Fruit fly (Drosophila melanogaster) whole organism, embryonic: Measurements from ENCODE around the gene Hsp70Ba.

Experiments used
- ATbp ChIP-seq: fragments of 200-800 bp; sonication (Bioruptor generic); optimal IDR thresholded peaks from 2 replicates; lab custom pipeline; 2017; ENCODE audit warnings: missing biosample characterization, mild to moderate bottlenecking, missing genetic modification characterization, missing genetic modification reagents
- CG11456 ChIP-seq: fragments of 200-800 bp; sonication (Bioruptor generic); IDR thresholded peaks from 3 replicates; pipeline ENCODE4 v1.3.6; 2022; ENCODE audit warnings: missing biosample characterization, missing genetic modification characterization
- CG12071 ChIP-seq: fragments of 200-800 bp; sonication (Bioruptor generic); optimal IDR thresholded peaks from 3 replicates; lab custom pipeline; 2018; ENCODE audit warnings: missing biosample characterization, mild to moderate bottlenecking, missing genetic modification characterization
- CG13894 ChIP-seq: fragments of 200-800 bp; sonication (Bioruptor generic); optimal IDR thresholded peaks from 3 replicates; lab custom pipeline; 2018; ENCODE audit warnings: missing biosample characterization, mild to moderate bottlenecking, missing genetic modification characterization, moderate library complexity
- CG1832 ChIP-seq: fragments of 200-800 bp; sonication (Bioruptor generic); optimal IDR thresholded peaks from 2 replicates; lab custom pipeline; 2017; ENCODE audit warnings: missing biosample characterization, mild to moderate bottlenecking, missing genetic modification characterization, inconsistent platforms
- CG2199 ChIP-seq: fragments of 200-800 bp; sonication (Bioruptor generic); IDR thresholded peaks from 3 replicates; pipeline ENCODE4 v1.3.6; 2022; ENCODE audit warnings: missing biosample characterization, missing genetic modification characterization
- CG32767 ChIP-seq: fragments of 200-800 bp; sonication (Bioruptor generic); IDR thresholded peaks from 2 replicates; pipeline ENCODE4 v1.3.6; 2022; ENCODE audit warnings: missing biosample characterization, missing genetic modification characterization
- CG3726 ChIP-seq: fragments of 200-800 bp; sonication (Bioruptor generic); IDR thresholded peaks from 3 replicates; pipeline ENCODE4, ENCODE4 v1.3.6; 2022; ENCODE audit warnings: missing biosample characterization, missing genetic modification characterization
- CG4360 ChIP-seq: fragments of 200-800 bp; sonication (Bioruptor generic); IDR thresholded peaks from 2 replicates; pipeline ENCODE4 v1.3.6; 2022; ENCODE audit warnings: missing biosample characterization, missing genetic modification characterization
- CG6175 ChIP-seq: fragments of 200-800 bp; sonication (Bioruptor generic); IDR thresholded peaks from 3 replicates; pipeline ENCODE4 v1.3.6; 2022; ENCODE audit warnings: missing biosample characterization, missing genetic modification characterization
- CG7786 ChIP-seq: fragments of 200-800 bp; sonication (Bioruptor generic); optimal IDR thresholded peaks from 2 replicates; lab custom pipeline; 2016; ENCODE audit warnings: missing biosample characterization, missing genetic modification characterization
- CG8281 ChIP-seq: fragments of 200-800 bp; sonication (Bioruptor generic); optimal IDR thresholded peaks from 2 replicates; lab custom pipeline; 2018; ENCODE audit warnings: missing biosample characterization, mild to moderate bottlenecking, missing genetic modification characterization, moderate library complexity
- CG8478 ChIP-seq: fragments of >200 bp; optimal IDR thresholded peaks from 2 replicates; lab custom pipeline; 2018
- CG9727 ChIP-seq: fragments of 200-800 bp; sonication (Bioruptor generic); optimal IDR thresholded peaks from 3 replicates; lab custom pipeline; 2017; ENCODE audit warnings: missing biosample characterization, mild to moderate bottlenecking, missing genetic modification characterization
- Doc3 ChIP-seq: fragments of 200-800 bp; sonication (Bioruptor generic); IDR thresholded peaks from 3 replicates; pipeline ENCODE4 v1.3.6; 2022; ENCODE audit warnings: missing biosample characterization, missing genetic modification characterization; ENCODE audit not compliant: partially characterized antibody
- Gsc ChIP-seq: fragments of 200-800 bp; sonication (Bioruptor generic); IDR thresholded peaks from 2 replicates; pipeline ENCODE4 v1.3.6; 2022; ENCODE audit warnings: missing biosample characterization, missing genetic modification characterization
- Hr78 ChIP-seq, 2 experiments: fragments of 200-800 bp in 1 of 2; fragments of >200 bp in 1 of 2; sonication (Bioruptor generic) in 1 of 2; optimal IDR thresholded peaks; 2 replicates each; lab custom pipeline; 2017 to 2019; ENCODE audit warnings: missing biosample characterization in 2 of 2, missing genetic modification characterization in 2 of 2, mild to moderate bottlenecking in 1 of 2, moderate library complexity in 1 of 2
- Med ChIP-seq: fragments of 200-800 bp; sonication (Bioruptor generic); peaks from one replicate; lab custom pipeline; 2016; ENCODE audit warnings: missing biosample characterization, missing genetic modification characterization, mild to moderate bottlenecking, inconsistent platforms, moderate library complexity
- Opbp ChIP-seq: fragments of 200-800 bp; sonication (Bioruptor generic); IDR thresholded peaks from 3 replicates; pipeline ENCODE4 v1.3.6; 2022; ENCODE audit warnings: missing biosample characterization, missing genetic modification characterization; ENCODE audit not compliant: partially characterized antibody
- Pdp1 ChIP-seq, 2 experiments: fragments of 200-800 bp; sonication (Bioruptor generic); optimal IDR thresholded peaks; 3 replicates each; lab custom pipeline; 2016; ENCODE audit warnings: missing biosample characterization in 2 of 2, missing genetic modification characterization in 2 of 2, mild to moderate bottlenecking in 1 of 2, moderate library complexity in 1 of 2
- Rfx ChIP-seq: fragments of 200-800 bp; sonication (Bioruptor generic); IDR thresholded peaks from 2 replicates; pipeline ENCODE4 v1.3.6; 2022; ENCODE audit warnings: missing biosample characterization, missing genetic modification characterization
- Trl ChIP-seq, 3 experiments: fragments of >200 bp in 2 of 3; fragments of 200-800 bp in 1 of 3; sonication (Bioruptor generic) in 1 of 3; optimal IDR thresholded peaks; 2 replicates in 1 of 3; 3 replicates in 2 of 3; lab custom pipeline; 2016 to 2017; ENCODE audit warnings: missing biosample characterization in 1 of 3, missing genetic modification characterization in 1 of 3
- abd-A ChIP-seq: fragments of 200-800 bp; sonication (Bioruptor generic); optimal IDR thresholded peaks from 3 replicates; lab custom pipeline; 2019; ENCODE audit warnings: missing biosample characterization, mild to moderate bottlenecking, missing genetic modification characterization, moderate library complexity
- cas ChIP-seq: fragments of 200-800 bp; sonication (Bioruptor generic); IDR thresholded peaks from 2 replicates; pipeline ENCODE4 v1.3.6; 2022; ENCODE audit warnings: missing biosample characterization, missing genetic modification characterization
- cg ChIP-seq: fragments of 200-800 bp; sonication (Bioruptor generic); optimal IDR thresholded peaks from 3 replicates; lab custom pipeline; 2019; ENCODE audit warnings: missing biosample characterization, mild to moderate bottlenecking, missing genetic modification characterization, moderate library complexity
- chinmo ChIP-seq: fragments of 200-800 bp; sonication (Bioruptor generic); IDR thresholded peaks from 4 replicates; pipeline ENCODE4 v1.3.6; 2022; ENCODE audit warnings: missing biosample characterization, missing genetic modification characterization; ENCODE audit not compliant: partially characterized antibody
- dan ChIP-seq: fragments of 200-800 bp; sonication (Bioruptor generic); IDR thresholded peaks from 2 replicates; pipeline ENCODE4 v1.3.6; 2022; ENCODE audit warnings: missing biosample characterization, missing genetic modification characterization
- exex ChIP-seq: fragments of 200-800 bp; sonication (Bioruptor generic); optimal IDR thresholded peaks from 4 replicates; lab custom pipeline; 2018; ENCODE audit warnings: missing biosample characterization, mild to moderate bottlenecking, missing genetic modification characterization, moderate library complexity
- her ChIP-seq: fragments of 200-800 bp; sonication (Bioruptor generic); optimal IDR thresholded peaks from 2 replicates; lab custom pipeline; 2016; ENCODE audit warnings: missing biosample characterization, missing genetic modification characterization
- kay ChIP-seq: fragments of 200-800 bp; sonication (Bioruptor generic); optimal IDR thresholded peaks from 2 replicates; lab custom pipeline; 2016; ENCODE audit warnings: missing biosample characterization, missing genetic modification characterization
- mam ChIP-seq: fragments of 200-800 bp; sonication (Bioruptor generic); optimal IDR thresholded peaks from 3 replicates; lab custom pipeline; 2016; ENCODE audit warnings: missing biosample characterization, missing genetic modification characterization
- mirr ChIP-seq: fragments of 200-800 bp; sonication (Bioruptor generic); optimal IDR thresholded peaks from 3 replicates; lab custom pipeline; 2018; ENCODE audit warnings: missing biosample characterization, mild to moderate bottlenecking, missing genetic modification characterization
- nerfin-1 ChIP-seq: fragments of 200-800 bp; sonication (Bioruptor generic); optimal IDR thresholded peaks from 3 replicates; lab custom pipeline; 2019; ENCODE audit warnings: missing biosample characterization, mild to moderate bottlenecking, missing genetic modification characterization, moderate library complexity
- nom ChIP-seq: fragments of 200-800 bp; sonication (Bioruptor generic); optimal IDR thresholded peaks from 2 replicates; lab custom pipeline; 2017; ENCODE audit warnings: missing biosample characterization, missing genetic modification characterization, mild to moderate bottlenecking, moderate library complexity, missing genetic modification reagents
- otp ChIP-seq: fragments of 200-800 bp; sonication (Bioruptor generic); IDR thresholded peaks from 3 replicates; pipeline ENCODE4, ENCODE4 v1.3.6; 2022; ENCODE audit warnings: missing biosample characterization, missing genetic modification characterization
- pan ChIP-seq, 4 experiments: fragments of >200 bp in 3 of 4; fragments of 200-800 bp in 1 of 4; sonication (Bioruptor generic) in 1 of 4; optimal IDR thresholded peaks in 3 of 4; IDR thresholded peaks in 1 of 4; 2 replicates each; pipeline versions ENCODE4 v1.3.6 to Lab custom; 2017 to 2022; ENCODE audit warnings: missing biosample characterization in 2 of 4, missing genetic modification characterization in 2 of 4, mixed read lengths in 1 of 4
- pzg ChIP-seq: fragments of 200-800 bp; sonication (Bioruptor generic); optimal IDR thresholded peaks from 3 replicates; lab custom pipeline; 2018; ENCODE audit warnings: missing biosample characterization, mild to moderate bottlenecking, missing genetic modification characterization, moderate library complexity
- row ChIP-seq: fragments of 200-800 bp; sonication (Bioruptor generic); IDR thresholded peaks from 3 replicates; pipeline ENCODE4 v1.3.6; 2022; ENCODE audit warnings: missing biosample characterization, missing genetic modification characterization
- sd ChIP-seq: fragments of 200-800 bp; sonication (Bioruptor generic); optimal IDR thresholded peaks from 3 replicates; lab custom pipeline; 2018; ENCODE audit warnings: missing biosample characterization, mild to moderate bottlenecking, missing genetic modification characterization, moderate library complexity
- sens ChIP-seq: fragments of 200-800 bp; sonication (Bioruptor generic); peaks from one replicate; lab custom pipeline; 2016; ENCODE audit warnings: missing biosample characterization, missing genetic modification characterization
- seq ChIP-seq: fragments of 200-800 bp; sonication (Bioruptor generic); IDR thresholded peaks from 2 replicates; pipeline ENCODE4 v1.3.6; 2022; ENCODE audit warnings: missing biosample characterization, missing genetic modification characterization
- sob ChIP-seq: fragments of 200-800 bp; sonication (Bioruptor generic); IDR thresholded peaks from 2 replicates; pipeline ENCODE4 v1.3.6; 2022; ENCODE audit warnings: missing biosample characterization, missing genetic modification characterization
- sr ChIP-seq: fragments of 200-800 bp; sonication (Bioruptor generic); IDR thresholded peaks from 3 replicates; pipeline ENCODE4 v1.3.6; 2022; ENCODE audit warnings: missing biosample characterization, missing genetic modification characterization
- trh ChIP-seq: fragments of 200-800 bp; sonication (Bioruptor generic); optimal IDR thresholded peaks from 2 replicates; lab custom pipeline; 2016; ENCODE audit warnings: missing biosample characterization, missing genetic modification characterization
- zf30C ChIP-seq: fragments of 200-800 bp; sonication (Bioruptor generic); optimal IDR thresholded peaks from 3 replicates; lab custom pipeline; 2018; ENCODE audit warnings: missing biosample characterization, mild to moderate bottlenecking, missing genetic modification characterization

The Hsp70Ba gene

dm6 chr3R:12450713-12451259 lies 16.8 kb downstream of the Hsp70Ba start:
- peak; percentile 83; the same call in 2 of the 4 replicates for TF ChIP-seq chinmo (GFP tag; lab: Robert Waterston, UW)
- TF ChIP-seq sens (GFP tag; lab: Kevin White, UChicago), result no peak
- TF ChIP-seq Trl (optimal IDR thresholded peaks at IDR 0.05; lab: Kevin White, UChicago), result no peak
- no peak for TF ChIP-seq Trl (GFP tag; optimal IDR thresholded peaks at IDR 0.05; lab: Kevin White, UChicago)
- no peak for TF ChIP-seq cas (GFP tag; lab: Robert Waterston, UW)
- peak; percentile 58 for TF ChIP-seq CG13894 (tag; lab: Kevin White, UChicago)
- TF ChIP-seq Pdp1 (GFP tag; optimal IDR thresholded peaks at IDR 0.05; lab: Kevin White, UChicago), result peak in 1 of 2 experiments; percentile 28
- TF ChIP-seq sd, result peak; percentile 30
- peak; percentile 40 for TF ChIP-seq abd-A (tag; lab: Kevin White, UChicago)
- TF ChIP-seq, all 482 proteins: peak for 5

dm6 chr3R:12449617-12450242 lies 17.8 kb downstream of the Hsp70Ba start:
- peak; percentile 19 for TF ChIP-seq CG8478 (lab: Kevin White, UChicago)
- 0 out of 3 replicates have a peak, but pooled peaks have one; percentile 3 for TF ChIP-seq otp (GFP tag; lab: Robert Waterston, UW)
- peak; percentile 56 for TF ChIP-seq sens (GFP tag; lab: Kevin White, UChicago)
- peak; percentile 18 for TF ChIP-seq CG12071 (GFP tag; lab: Kevin White, UChicago)
- TF ChIP-seq mirr, result peak; percentile 55
- TF ChIP-seq CG7786 (GFP tag; lab: Kevin White, UChicago), result no peak
- no peak for TF ChIP-seq CG9727 (GFP tag; lab: Kevin White, UChicago)
- no peak for TF ChIP-seq kay (GFP tag; lab: Kevin White, UChicago)
- TF ChIP-seq sob (GFP tag; lab: Robert Waterston, UW), result 0 out of 2 replicates have a peak, but pooled peaks have one; percentile 21
- TF ChIP-seq Opbp (GFP tag; lab: Robert Waterston, UW), result 0 out of 3 replicates have a peak, but pooled peaks have one; percentile 25
- peak; percentile 10 for TF ChIP-seq exex
- 0 out of 3 replicates have a peak, but pooled peaks have one; percentile 31 for TF ChIP-seq CG6175 (GFP tag; lab: Robert Waterston, UW)
- peak; percentile 33 for TF ChIP-seq cg
- peak; percentile 75 for TF ChIP-seq Med (GFP tag; lab: Kevin White, UChicago)
- TF ChIP-seq mam (GFP tag; lab: Kevin White, UChicago), result no peak
- TF ChIP-seq CG11456 (GFP tag; lab: Robert Waterston, UW), result 0 out of 3 replicates have a peak, but pooled peaks have one; percentile 3
- no peak for TF ChIP-seq trh
- TF ChIP-seq sr (GFP tag; lab: Robert Waterston, UW), result peak; percentile 76; the same call in 2 of the 3 replicates
- peak; percentile 60 for TF ChIP-seq nom (GFP tag; lab: Kevin White, UChicago)
- TF ChIP-seq zf30C (GFP tag; lab: Kevin White, UChicago), result peak; percentile 72
- TF ChIP-seq CG2199, result 0 out of 3 replicates have a peak, but pooled peaks have one; percentile 32
- peak; percentile 46; the same call in 1 of the 2 replicates for TF ChIP-seq CG32767 (GFP tag; lab: Robert Waterston, UW)
- TF ChIP-seq CG3726 (GFP tag; lab: Robert Waterston, UW), result no peak
- TF ChIP-seq nerfin-1 (tag; lab: Kevin White, UChicago), result peak; percentile 78
- TF ChIP-seq Doc3, result no peak
- peak; percentile 35 to 58 for TF ChIP-seq Trl (optimal IDR thresholded peaks at IDR 0.05; lab: Kevin White, UChicago)
- no peak for TF ChIP-seq Trl (GFP tag; optimal IDR thresholded peaks at IDR 0.05; lab: Kevin White, UChicago)
- peak; percentile 20 for TF ChIP-seq ATbp (GFP tag; lab: Kevin White, UChicago)
- TF ChIP-seq row (GFP tag; lab: Robert Waterston, UW), result peak; percentile 14; the same call in 1 of the 3 replicates
- no peak for TF ChIP-seq dan (GFP tag; lab: Robert Waterston, UW)
- TF ChIP-seq Rfx (GFP tag; lab: Robert Waterston, UW), result peak; percentile 12; the same call in 1 of the 2 replicates
- TF ChIP-seq pzg (GFP tag; lab: Kevin White, UChicago), result no peak
- TF ChIP-seq Hr78 (GFP tag; optimal IDR thresholded peaks at IDR 0.05; lab: Kevin White, UChicago), result peak in 1 of 2 experiments; percentile 62
- peak; percentile 1 for TF ChIP-seq CG8281 (tag; lab: Kevin White, UChicago)
- TF ChIP-seq Gsc, result no peak
- peak; percentile 37; the same call in 1 of the 2 replicates for TF ChIP-seq CG4360 (GFP tag; lab: Robert Waterston, UW)
- TF ChIP-seq CG1832 (GFP tag; lab: Kevin White, UChicago), result peak; percentile 15
- TF ChIP-seq pan (optimal IDR thresholded peaks at IDR 0.05; lab: Kevin White, UChicago), result no peak
- peak in 1 of 2 experiments; percentile 7 for TF ChIP-seq pan (GFP tag; optimal IDR thresholded peaks at IDR 0.05 in 1 of 2, IDR thresholded peaks at IDR 0.05 in 1 of 2)
- no peak for TF ChIP-seq her (GFP tag; lab: Kevin White, UChicago)
- peak; percentile 48 for TF ChIP-seq seq (GFP tag; lab: Robert Waterston, UW)
